Fruit fly (Drosophila melanogaster) whole organism, embryonic: ENCODE results near the gene ksr.

Experiments used
- Adf1 ChIP-seq: fragments of 200-800 bp; sonication (Bioruptor generic); IDR thresholded peaks from 2 replicates; pipeline ENCODE4 v1.3.6; 2022; ENCODE audit warnings: missing biosample characterization, missing genetic modification characterization
- Aef1 ChIP-seq: fragments of 200-800 bp; sonication (Bioruptor generic); IDR thresholded peaks from 3 replicates; pipeline ENCODE4 v1.3.6; 2022; ENCODE audit warnings: missing biosample characterization, missing genetic modification characterization
- Atf6 ChIP-seq: fragments of 200-800 bp; sonication (Bioruptor generic); IDR thresholded peaks from 2 replicates; pipeline ENCODE4 v1.3.6; 2022; ENCODE audit warnings: missing biosample characterization, missing genetic modification characterization
- Bteb2 ChIP-seq: fragments of 200-800 bp; sonication (Bioruptor generic); optimal IDR thresholded peaks from 2 replicates; lab custom pipeline; 2016; ENCODE audit warnings: missing biosample characterization, missing genetic modification characterization
- CG1024 ChIP-seq: fragments of 200-800 bp; sonication (Bioruptor generic); IDR thresholded peaks from 2 replicates; pipeline ENCODE4 v1.3.6; 2022; ENCODE audit warnings: missing biosample characterization, missing genetic modification characterization
- CG10959 ChIP-seq: fragments of 200-800 bp; sonication (Bioruptor generic); IDR thresholded peaks from 2 replicates; pipeline ENCODE4 v1.3.6; 2022; ENCODE audit warnings: missing biosample characterization, missing genetic modification characterization
- CG12104 ChIP-seq: fragments of 200-800 bp; sonication (Bioruptor generic); optimal IDR thresholded peaks from 3 replicates; lab custom pipeline; 2016; ENCODE audit warnings: missing biosample characterization, missing genetic modification characterization
- CG12942 ChIP-seq: fragments of 200-800 bp; sonication (Bioruptor generic); optimal IDR thresholded peaks from 3 replicates; lab custom pipeline; 2016; ENCODE audit warnings: missing biosample characterization, missing genetic modification characterization
- CG13624 ChIP-seq: fragments of 200-800 bp; sonication (Bioruptor generic); optimal IDR thresholded peaks from 2 replicates; lab custom pipeline; 2016; ENCODE audit warnings: missing biosample characterization, missing genetic modification characterization
- CG15601 ChIP-seq: fragments of 200-800 bp; sonication (Bioruptor generic); optimal IDR thresholded peaks from 3 replicates; lab custom pipeline; 2019; ENCODE audit warnings: missing biosample characterization, mild to moderate bottlenecking, missing genetic modification characterization, moderate library complexity
- CG1647 ChIP-seq: fragments of 200-800 bp; sonication (Bioruptor generic); optimal IDR thresholded peaks from 3 replicates; lab custom pipeline; 2016; ENCODE audit warnings: missing biosample characterization, missing genetic modification characterization
- CG17385 ChIP-seq: fragments of 200-800 bp; sonication (Bioruptor generic); optimal IDR thresholded peaks from 3 replicates; lab custom pipeline; 2018; ENCODE audit warnings: missing biosample characterization, mild to moderate bottlenecking, missing genetic modification characterization
- CG18599 ChIP-seq: fragments of 200-800 bp; sonication (Bioruptor generic); optimal IDR thresholded peaks from 3 replicates; lab custom pipeline; 2017; ENCODE audit warnings: missing biosample characterization, missing genetic modification characterization, mild to moderate bottlenecking, moderate library complexity, missing genetic modification reagents
- CG2889 ChIP-seq: fragments of 200-800 bp; sonication (Bioruptor generic); IDR thresholded peaks from 3 replicates; pipeline ENCODE4 v1.3.6; 2022; ENCODE audit warnings: missing biosample characterization, missing genetic modification characterization
- CG3281 ChIP-seq: fragments of 200-800 bp; sonication (Bioruptor generic); optimal IDR thresholded peaks from 3 replicates; lab custom pipeline; 2017; ENCODE audit warnings: missing biosample characterization, mild to moderate bottlenecking, missing genetic modification characterization
- CG34376 ChIP-seq: fragments of 200-800 bp; sonication (Bioruptor generic); optimal IDR thresholded peaks from 2 replicates; lab custom pipeline; 2018; ENCODE audit warnings: missing biosample characterization, mild to moderate bottlenecking, missing genetic modification characterization
- CG4282 ChIP-seq: fragments of 200-800 bp; sonication (Bioruptor generic); optimal IDR thresholded peaks from 2 replicates; lab custom pipeline; 2016; ENCODE audit warnings: missing biosample characterization, missing genetic modification characterization
- CG4617 ChIP-seq: fragments of 200-800 bp; sonication (Bioruptor generic); optimal IDR thresholded peaks from 3 replicates; lab custom pipeline; 2016; ENCODE audit warnings: missing biosample characterization, missing genetic modification characterization, borderline replicate concordance
- CG6689 ChIP-seq: fragments of 200-800 bp; sonication (Bioruptor generic); IDR thresholded peaks from 2 replicates; pipeline ENCODE4 v1.3.6; 2022; ENCODE audit warnings: missing biosample characterization, missing genetic modification characterization
- CG7357 ChIP-seq: fragments of 200-800 bp; sonication (Bioruptor generic); IDR thresholded peaks from 3 replicates; pipeline ENCODE4 v1.3.6; 2022; ENCODE audit warnings: missing biosample characterization, missing genetic modification characterization
- CG8281 ChIP-seq: fragments of 200-800 bp; sonication (Bioruptor generic); optimal IDR thresholded peaks from 2 replicates; lab custom pipeline; 2018; ENCODE audit warnings: missing biosample characterization, mild to moderate bottlenecking, missing genetic modification characterization, moderate library complexity
- CG9817 ChIP-seq: fragments of 200-800 bp; sonication (Bioruptor generic); optimal IDR thresholded peaks from 2 replicates; lab custom pipeline; 2018; ENCODE audit warnings: missing biosample characterization, mild to moderate bottlenecking, missing genetic modification characterization, moderate library complexity
- Camta ChIP-seq: fragments of 200-800 bp; sonication (Bioruptor generic); optimal IDR thresholded peaks from 2 replicates; lab custom pipeline; 2016; ENCODE audit warnings: missing biosample characterization, missing genetic modification characterization
- D ChIP-seq, 2 experiments: fragments of 200-800 bp in 1 of 2; fragments of >200 bp in 1 of 2; sonication (Bioruptor generic) in 1 of 2; optimal IDR thresholded peaks; 2 replicates in 1 of 2; 3 replicates in 1 of 2; lab custom pipeline; 2017; ENCODE audit warnings: mild to moderate bottlenecking in 1 of 2, missing biosample characterization in 1 of 2, missing genetic modification characterization in 1 of 2, missing genetic modification reagents in 1 of 2
- Dip2 ChIP-seq: fragments of 200-800 bp; sonication (Bioruptor generic); IDR thresholded peaks from 2 replicates; pipeline ENCODE4 v1.3.6; 2022; ENCODE audit warnings: missing biosample characterization, missing genetic modification characterization
- Fer1 ChIP-seq: fragments of 200-800 bp; sonication (Bioruptor generic); optimal IDR thresholded peaks from 2 replicates; lab custom pipeline; 2017; ENCODE audit warnings: missing biosample characterization, mild to moderate bottlenecking, missing genetic modification characterization
- Fer2 ChIP-seq: fragments of 200-800 bp; sonication (Bioruptor generic); optimal IDR thresholded peaks from 2 replicates; lab custom pipeline; 2018; ENCODE audit warnings: missing biosample characterization, mild to moderate bottlenecking, missing genetic modification characterization, moderate library complexity
- GATAe ChIP-seq: fragments of 200-800 bp; sonication (Bioruptor generic); conservative IDR thresholded peaks from 2 replicates; pipeline ENCODE4 v1.3.6; 2022; ENCODE audit warnings: missing biosample characterization, missing genetic modification characterization
- HmgD ChIP-seq: fragments of 200-800 bp; sonication (Bioruptor generic); optimal IDR thresholded peaks from 3 replicates; lab custom pipeline; 2016; ENCODE audit warnings: missing biosample characterization, missing genetic modification characterization
- Hr51 ChIP-seq, 2 experiments: fragments of 200-800 bp; sonication (Bioruptor generic); optimal IDR thresholded peaks; 2 replicates in 1 of 2; 3 replicates in 1 of 2; lab custom pipeline; 2016 to 2018; ENCODE audit warnings: missing biosample characterization in 2 of 2, missing genetic modification characterization in 2 of 2, mild to moderate bottlenecking in 1 of 2, moderate library complexity in 1 of 2
- Mad ChIP-seq: fragments of 200-800 bp; sonication (Bioruptor generic); optimal IDR thresholded peaks from 2 replicates; lab custom pipeline; 2016; ENCODE audit warnings: missing biosample characterization, missing genetic modification characterization
- Rfx ChIP-seq: fragments of 200-800 bp; sonication (Bioruptor generic); IDR thresholded peaks from 2 replicates; pipeline ENCODE4 v1.3.6; 2022; ENCODE audit warnings: missing biosample characterization, missing genetic modification characterization
- Side ChIP-seq: fragments of 200-800 bp; sonication (Bioruptor generic); optimal IDR thresholded peaks from 2 replicates; lab custom pipeline; 2016; ENCODE audit warnings: missing biosample characterization, missing genetic modification characterization
- aop ChIP-seq: fragments of 200-800 bp; sonication (Bioruptor generic); IDR thresholded peaks from 2 replicates; pipeline ENCODE4 v1.3.6; 2022; ENCODE audit warnings: missing biosample characterization, missing genetic modification characterization
- ase ChIP-seq: fragments of 200-800 bp; sonication (Bioruptor generic); IDR thresholded peaks from 3 replicates; pipeline ENCODE4 v1.3.6; 2022; ENCODE audit warnings: missing biosample characterization, missing genetic modification characterization
- bowl ChIP-seq: fragments of 200-800 bp; sonication (Bioruptor generic); IDR thresholded peaks from 2 replicates; pipeline ENCODE4 v1.3.6; 2022; ENCODE audit warnings: missing biosample characterization, missing genetic modification characterization
- chif ChIP-seq, 2 experiments: fragments of 200-800 bp; sonication (Bioruptor generic); optimal IDR thresholded peaks; 3 replicates each; lab custom pipeline; 2016; ENCODE audit warnings: missing biosample characterization in 2 of 2, missing genetic modification characterization in 2 of 2
- ci ChIP-seq: fragments of 200-800 bp; sonication (Bioruptor generic); IDR thresholded peaks from 3 replicates; pipeline ENCODE4 v1.3.6; 2022; ENCODE audit warnings: missing biosample characterization, missing genetic modification characterization
- dpn ChIP-seq, 2 experiments: fragments of 200-800 bp; sonication (Bioruptor generic); optimal IDR thresholded peaks; 3 replicates each; lab custom pipeline; 2016; ENCODE audit warnings: missing biosample characterization in 2 of 2, missing genetic modification characterization in 2 of 2
- emc ChIP-seq: fragments of 200-800 bp; sonication (Bioruptor generic); optimal IDR thresholded peaks from 2 replicates; lab custom pipeline; 2016; ENCODE audit warnings: missing biosample characterization, missing genetic modification characterization
- ewg ChIP-seq: fragments of 200-800 bp; sonication (Bioruptor generic); optimal IDR thresholded peaks from 3 replicates; lab custom pipeline; 2017; ENCODE audit warnings: mild to moderate bottlenecking, missing biosample characterization, missing genetic modification reagents, missing genetic modification characterization
- fu2 ChIP-seq: fragments of 200-800 bp; sonication (Bioruptor generic); optimal IDR thresholded peaks from 2 replicates; lab custom pipeline; 2016; ENCODE audit warnings: missing biosample characterization, missing genetic modification characterization
- gcm ChIP-seq: fragments of 200-800 bp; sonication (Bioruptor generic); optimal IDR thresholded peaks from 2 replicates; lab custom pipeline; 2019; ENCODE audit warnings: missing biosample characterization, mild to moderate bottlenecking, missing genetic modification characterization, moderate library complexity
- gfzf ChIP-seq: fragments of 200-800 bp; sonication (Bioruptor generic); optimal IDR thresholded peaks from 2 replicates; lab custom pipeline; 2016; ENCODE audit warnings: missing biosample characterization, mild to moderate bottlenecking, missing genetic modification characterization, moderate library complexity
- gsb ChIP-seq: fragments of 200-800 bp; sonication (Bioruptor generic); IDR thresholded peaks from 2 replicates; pipeline ENCODE4 v1.3.6; 2022; ENCODE audit warnings: missing biosample characterization, missing genetic modification characterization
- gt ChIP-seq: fragments of 200-800 bp; sonication (Bioruptor generic); IDR thresholded peaks from 2 replicates; pipeline ENCODE4 v1.3.6; 2022; ENCODE audit warnings: missing biosample characterization, missing genetic modification characterization
- ham ChIP-seq: fragments of 200-800 bp; sonication (Bioruptor generic); IDR thresholded peaks from 2 replicates; pipeline ENCODE4 v1.3.6; 2022; ENCODE audit warnings: missing biosample characterization, missing genetic modification characterization
- ind ChIP-seq: fragments of 200-800 bp; sonication (Bioruptor generic); optimal IDR thresholded peaks from 3 replicates; lab custom pipeline; 2016; ENCODE audit warnings: missing biosample characterization, missing genetic modification characterization
- jing ChIP-seq: fragments of 200-800 bp; sonication (Bioruptor generic); optimal IDR thresholded peaks from 2 replicates; lab custom pipeline; 2018; ENCODE audit warnings: missing biosample characterization, mild to moderate bottlenecking, missing genetic modification characterization
- ranshi ChIP-seq: fragments of 200-800 bp; sonication (Bioruptor generic); IDR thresholded peaks from 2 replicates; pipeline ENCODE4 v1.3.6; 2022; ENCODE audit warnings: missing biosample characterization, missing genetic modification characterization
- twi ChIP-seq: fragments of 200-800 bp; optimal IDR thresholded peaks from 2 replicates; lab custom pipeline; 2019; ENCODE audit warnings: missing biosample characterization, mild to moderate bottlenecking, missing genetic modification characterization, moderate library complexity

ksr gene

DNA sequence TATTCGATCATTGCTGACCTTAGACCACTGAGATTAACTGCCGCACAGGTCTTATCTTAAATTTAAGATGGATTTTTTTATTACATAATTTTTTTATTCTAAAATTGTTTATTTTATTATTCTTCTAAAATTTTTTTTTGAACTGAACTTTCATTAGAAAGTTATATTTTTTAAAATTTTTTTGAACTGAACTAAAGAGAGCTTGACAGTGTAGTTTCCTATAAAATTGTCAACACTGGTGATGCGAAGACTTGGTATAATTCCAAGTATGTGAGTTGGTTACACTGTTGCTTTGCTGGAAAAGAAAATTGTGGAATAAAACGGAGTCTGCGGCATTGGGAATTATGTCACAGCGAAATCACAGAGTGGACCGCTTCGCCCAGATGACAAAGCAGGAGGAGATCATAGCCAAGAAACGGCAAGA, 1.6 kb upstream of the ksr start, which contains the start of gene CG31550 (continued):
- peak; percentile 65 for TF ChIP-seq CG17385 (GFP tag; lab: Kevin White, UChicago)
- peak; percentile 71 for TF ChIP-seq Aef1 (GFP tag; lab: Robert Waterston, UW)
- no peak for TF ChIP-seq Dip2 (GFP tag; lab: Robert Waterston, UW)
- TF ChIP-seq CG1647 (GFP tag; lab: Kevin White, UChicago): peak; percentile 45
- no peak for TF ChIP-seq gcm (GFP tag; lab: Kevin White, UChicago)
- TF ChIP-seq fu2 (GFP tag; lab: Kevin White, UChicago): peak; percentile 48
- TF ChIP-seq ci (GFP tag; lab: Robert Waterston, UW): peak; percentile 76
- peak; percentile 27 for TF ChIP-seq Side (GFP tag; lab: Kevin White, UChicago)
- no peak for TF ChIP-seq CG15601 (tag; lab: Kevin White, UChicago)
- peak; percentile 44 to 77 for TF ChIP-seq dpn (GFP tag; optimal IDR thresholded peaks at IDR 0.05; lab: Kevin White, UChicago)
- TF ChIP-seq CG4617 (GFP tag; lab: Kevin White, UChicago): peak; percentile 75
- no peak for TF ChIP-seq ham (GFP tag; lab: Robert Waterston, UW)
- TF ChIP-seq Atf6 (GFP tag; lab: Robert Waterston, UW): peak; percentile 55
- TF ChIP-seq CG1024 (GFP tag; lab: Robert Waterston, UW): peak; percentile 59; the same call in 1 of the 2 replicates
- TF ChIP-seq Adf1 (GFP tag; lab: Robert Waterston, UW): no peak
- TF ChIP-seq Rfx (GFP tag; lab: Robert Waterston, UW): peak; percentile 86
- TF ChIP-seq CG10959 (GFP tag; lab: Robert Waterston, UW): no peak
- TF ChIP-seq ranshi (GFP tag; lab: Robert Waterston, UW): peak; percentile 78
- peak; percentile 59 for TF ChIP-seq CG13624
- peak; percentile 62 for TF ChIP-seq CG12104 (GFP tag; lab: Kevin White, UChicago)
- peak; percentile 71 for TF ChIP-seq gfzf
- peak; percentile 40 for TF ChIP-seq Fer1 (GFP tag; lab: Kevin White, UChicago)
- no peak for TF ChIP-seq CG8281 (tag; lab: Kevin White, UChicago)
- TF ChIP-seq aop (GFP tag; lab: Robert Waterston, UW): no peak; the same call in 1 of the 2 replicates
- peak; percentile 78 for TF ChIP-seq ind (GFP tag; lab: Kevin White, UChicago)
- peak; percentile 44 for TF ChIP-seq Fer2
- TF ChIP-seq CG12942 (GFP tag; lab: Kevin White, UChicago): peak; percentile 59
- peak; percentile 28 to 44 for TF ChIP-seq chif (GFP tag; optimal IDR thresholded peaks at IDR 0.05; lab: Kevin White, UChicago)
- peak; percentile 6 for TF ChIP-seq Mad
- TF ChIP-seq D (optimal IDR thresholded peaks at IDR 0.05; lab: Kevin White, UChicago): no peak
- no peak for TF ChIP-seq D (GFP tag; optimal IDR thresholded peaks at IDR 0.05; lab: Kevin White, UChicago)
- no peak; the same call in 1 of the 2 replicates for TF ChIP-seq gt (GFP tag; lab: Robert Waterston, UW)
- TF ChIP-seq emc (GFP tag; lab: Kevin White, UChicago): peak; percentile 1
- TF ChIP-seq CG2889 (GFP tag; lab: Robert Waterston, UW): peak; percentile 62; the same call in 1 of the 3 replicates
- TF ChIP-seq HmgD (GFP tag; lab: Kevin White, UChicago): no peak
- no peak for TF ChIP-seq Camta (GFP tag; lab: Kevin White, UChicago)
- TF ChIP-seq bowl (GFP tag; lab: Robert Waterston, UW): no peak
- no peak for TF ChIP-seq jing
- TF ChIP-seq GATAe (GFP tag; lab: Robert Waterston, UW): no peak
- TF ChIP-seq gsb (GFP tag; lab: Robert Waterston, UW): no peak
- peak; percentile 55 for TF ChIP-seq CG18599 (GFP tag; lab: Kevin White, UChicago)
- TF ChIP-seq CG34376 (GFP tag; lab: Kevin White, UChicago): no peak
- peak; percentile 59; the same call in 2 of the 3 replicates for TF ChIP-seq CG7357
- peak; percentile 37 for TF ChIP-seq twi (tag; lab: Kevin White, UChicago)
- TF ChIP-seq ase (GFP tag; lab: Robert Waterston, UW): peak; percentile 68
- no peak for TF ChIP-seq CG4282 (GFP tag; lab: Kevin White, UChicago)
- TF ChIP-seq ewg (GFP tag; lab: Kevin White, UChicago): peak; percentile 42
- peak; percentile 73 for TF ChIP-seq CG9817
- TF ChIP-seq Hr51 (GFP tag; optimal IDR thresholded peaks at IDR 0.05; lab: Kevin White, UChicago): peak; percentile 53 to 72
- peak; percentile 52 for TF ChIP-seq CG3281 (GFP tag; lab: Kevin White, UChicago)
- peak; percentile 71 for TF ChIP-seq CG6689 (GFP tag; lab: Robert Waterston, UW)
- TF ChIP-seq Bteb2: peak; percentile 25
